Worm (Caenorhabditis elegans): ENCODE measurements around the gene R04F11.5.

Gene R04F11.5

DNA sequence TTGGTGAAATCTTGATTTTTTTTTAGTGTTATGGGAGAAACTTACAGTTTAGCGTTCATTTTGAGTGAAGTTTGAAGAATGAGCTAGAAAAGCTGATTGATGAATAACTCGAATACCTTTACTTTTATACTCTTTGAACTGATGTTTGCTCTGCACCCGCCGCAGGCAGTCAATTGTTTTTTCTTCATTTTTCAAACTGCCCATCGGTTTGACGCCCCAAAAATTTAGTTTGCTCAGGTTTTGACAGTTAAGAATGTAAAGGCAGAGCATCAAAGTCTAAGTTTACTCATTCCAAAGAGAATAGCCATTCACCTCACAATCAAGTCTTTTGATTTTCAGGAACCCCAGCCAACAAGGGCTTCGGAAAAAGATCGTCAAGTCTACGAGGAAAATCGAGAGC lies 43.8 kb upstream of the R04F11.5 start, which contains the start of gene fipr-1:
Gene fipr-1 (minus strand): TSS at position 101 of the 400 bp plus-strand sequence.
- TF ChIP-seq skn-1 (tag; optimal IDR thresholded peaks at IDR 0.05): no peak
- no peak for TF ChIP-seq sma-3 (GFP tag; optimal IDR thresholded peaks at IDR 0.05)
- no peak for TF ChIP-seq ZK546.5 (tag; optimal IDR thresholded peaks at IDR 0.05)
- TF ChIP-seq zag-1 (tag; optimal IDR thresholded peaks at IDR 0.05): no peak
- no peak for TF ChIP-seq unc-39 (tag; optimal IDR thresholded peaks at IDR 0.05)
- no peak for TF ChIP-seq lin-11 (tag; optimal IDR thresholded peaks at IDR 0.05)
- no peak for TF ChIP-seq ceh-82 (tag; optimal IDR thresholded peaks at IDR 0.05)
- TF ChIP-seq nhr-6 (tag; optimal IDR thresholded peaks at IDR 0.05): no peak
- TF ChIP-seq nhr-77 (tag; optimal IDR thresholded peaks at IDR 0.05): no peak
- no peak for TF ChIP-seq nhr-237 (tag; optimal IDR thresholded peaks at IDR 0.05)
- no peak for TF ChIP-seq aly-2 (tag; optimal IDR thresholded peaks at IDR 0.05)
- no peak for TF ChIP-seq fos-1 (tag; optimal IDR thresholded peaks at IDR 0.05)
- no peak for TF ChIP-seq egl-27 (tag; optimal IDR thresholded peaks at IDR 0.05)
- no peak for TF ChIP-seq unc-62 (GFP tag; optimal IDR thresholded peaks at IDR 0.05)

- TF ChIP-seq mab-5 (tag; optimal IDR thresholded peaks at IDR 0.05) (no peak), unc-62 (GFP tag; optimal IDR thresholded peaks at IDR 0.05) (no peak), alr-1 (tag; optimal IDR thresholded peaks at IDR 0.05) (no peak), ama-1 (optimal IDR thresholded peaks at IDR 0.05) (no peak), lin-11 (tag; optimal IDR thresholded peaks at IDR 0.05) (no peak), unc-55 (GFP tag; optimal IDR thresholded peaks at IDR 0.05) (no peak), unc-39 (tag; optimal IDR thresholded peaks at IDR 0.05) (no peak)
These were observed 40.5 kb upstream of the R04F11.5 start, which contains the start of gene F23H12.5 for ce11 chrV:12358347-12358746. F23H12.5 (plus strand) TSS chrV:12358647.

DNA sequence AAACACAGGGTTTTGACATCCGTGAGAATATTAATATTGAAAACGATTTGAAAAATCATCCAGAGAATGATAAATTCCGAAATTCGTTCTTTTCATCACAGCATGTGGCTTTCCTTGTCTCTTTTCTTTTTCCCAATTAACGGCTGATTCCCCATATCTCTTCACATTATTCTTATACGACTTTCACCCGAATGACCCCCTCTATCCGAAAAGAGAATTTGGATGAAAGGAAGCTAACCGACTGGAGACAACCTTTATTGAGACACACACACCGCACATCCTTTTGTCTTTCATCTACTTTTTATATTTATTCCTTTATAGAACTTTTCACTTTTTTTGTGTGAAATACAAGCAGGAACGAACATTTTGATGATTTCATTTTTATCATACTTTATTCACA lies 39.8 kb upstream of the R04F11.5 start:
- TF ChIP-seq nhr-237 (tag; optimal IDR thresholded peaks at IDR 0.05) (no peak), mab-5 (tag; optimal IDR thresholded peaks at IDR 0.05) (no peak), egl-27 (tag; optimal IDR thresholded peaks at IDR 0.05) (no peak), mbf-1 (tag; optimal IDR thresholded peaks at IDR 0.05) (no peak), fos-1 (tag; optimal IDR thresholded peaks at IDR 0.05) (no peak), blmp-1 (tag; optimal IDR thresholded peaks at IDR 0.05; ENCODE audit: insufficient read depth) (no peak), lin-13 (GFP tag; optimal IDR thresholded peaks at IDR 0.05) (no peak), ztf-4 (tag; optimal IDR thresholded peaks at IDR 0.05) (no peak), nhr-77 (tag; optimal IDR thresholded peaks at IDR 0.05) (no peak), C34F6.9 (tag; optimal IDR thresholded peaks at IDR 0.05) (no peak), dmd-4 (tag; optimal IDR thresholded peaks at IDR 0.05) (no peak), unc-62 (GFP tag; optimal IDR thresholded peaks at IDR 0.05) (no peak), unc-39 (tag; optimal IDR thresholded peaks at IDR 0.05) (no peak), ceh-82 (tag; optimal IDR thresholded peaks at IDR 0.05) (no peak), sem-4 (tag; optimal IDR thresholded peaks at IDR 0.05) (no peak), Y55F3AM.14 (GFP tag; optimal IDR thresholded peaks at IDR 0.05) (no peak), skn-1 (tag; optimal IDR thresholded peaks at IDR 0.05) (no peak)

DNA sequence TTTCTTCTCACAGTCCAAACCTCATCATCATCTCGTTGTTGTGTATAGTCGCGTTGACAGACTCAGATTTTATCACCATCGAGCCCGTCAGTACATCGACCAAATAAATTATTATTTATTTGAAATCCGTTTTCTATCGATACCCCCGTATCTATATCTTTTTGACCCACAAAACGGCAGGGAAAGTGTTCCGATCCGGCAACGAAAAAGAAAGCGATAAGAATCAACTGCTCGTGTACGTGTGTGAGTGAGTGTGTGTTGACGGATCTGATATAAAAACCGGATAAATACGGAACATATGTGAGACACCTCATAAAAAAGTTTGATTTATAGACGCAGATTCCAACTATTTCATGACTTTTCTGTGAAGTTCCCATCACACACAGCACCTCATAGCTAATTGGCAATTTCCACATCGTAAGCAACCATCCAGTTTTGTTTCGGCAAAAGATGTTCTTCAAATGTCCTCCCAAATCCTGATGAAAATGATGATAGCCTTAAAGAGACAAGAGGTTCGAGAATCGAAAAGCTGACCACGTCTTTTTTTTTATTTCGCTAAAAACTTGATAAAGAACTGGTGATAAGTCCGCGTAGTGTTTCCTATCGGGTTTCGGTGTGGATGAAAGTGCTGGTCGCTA lies 36.5 kb upstream of the R04F11.5 start:
- TF ChIP-seq ama-1 (optimal IDR thresholded peaks at IDR 0.05): peak; percentile 84
- no peak for TF ChIP-seq alr-1 (tag; optimal IDR thresholded peaks at IDR 0.05)
- no peak for TF ChIP-seq ztf-4 (tag; optimal IDR thresholded peaks at IDR 0.05)
- peak; percentile 11 for TF ChIP-seq blmp-1 (tag; optimal IDR thresholded peaks at IDR 0.05; ENCODE audit: insufficient read depth)
- TF ChIP-seq R02D3.7 (tag; optimal IDR thresholded peaks at IDR 0.05): no peak
- TF ChIP-seq egl-27 (tag; optimal IDR thresholded peaks at IDR 0.05): no peak
- TF ChIP-seq nhr-21 (tag; optimal IDR thresholded peaks at IDR 0.05): peak; percentile 52
- TF ChIP-seq lsy-2 (tag; optimal IDR thresholded peaks at IDR 0.05): peak in 1 of 2 experiments; percentile 43
- TF ChIP-seq sem-4 (tag; optimal IDR thresholded peaks at IDR 0.05): peak; percentile 53

DNA sequence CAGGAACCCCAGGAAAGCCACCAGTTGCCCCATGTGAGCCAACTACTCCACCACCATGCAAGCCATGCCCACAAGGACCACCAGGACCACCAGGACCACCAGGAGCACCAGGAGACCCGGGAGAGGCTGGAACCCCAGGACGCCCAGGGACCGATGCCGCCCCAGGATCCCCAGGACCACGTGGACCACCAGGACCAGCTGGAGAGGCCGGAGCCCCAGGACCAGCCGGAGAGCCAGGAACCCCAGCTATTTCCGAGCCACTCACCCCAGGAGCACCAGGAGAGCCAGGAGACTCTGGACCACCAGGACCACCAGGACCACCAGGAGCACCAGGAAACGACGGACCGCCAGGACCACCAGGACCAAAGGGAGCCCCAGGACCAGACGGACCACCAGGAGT lies 35.7 kb upstream of the R04F11.5 start:
- TF ChIP-seq nhr-6 (tag; optimal IDR thresholded peaks at IDR 0.05): no peak
- no peak for TF ChIP-seq nhr-10 (tag; optimal IDR thresholded peaks at IDR 0.05)
- TF ChIP-seq elt-3 (tag; optimal IDR thresholded peaks at IDR 0.05): no peak
- no peak for TF ChIP-seq ama-1 (optimal IDR thresholded peaks at IDR 0.05)
- no peak for TF ChIP-seq ceh-82 (tag; optimal IDR thresholded peaks at IDR 0.05)
- TF ChIP-seq gmeb-1 (tag; optimal IDR thresholded peaks at IDR 0.05): no peak
- TF ChIP-seq R02D3.7 (tag; optimal IDR thresholded peaks at IDR 0.05): no peak
- TF ChIP-seq dmd-4 (tag; optimal IDR thresholded peaks at IDR 0.05): no peak
- no peak for TF ChIP-seq zag-1 (tag; optimal IDR thresholded peaks at IDR 0.05)
- TF ChIP-seq ztf-4 (tag; optimal IDR thresholded peaks at IDR 0.05): no peak
- TF ChIP-seq nhr-129 (tag; optimal IDR thresholded peaks at IDR 0.05): no peak
- no peak for TF ChIP-seq unc-39 (tag; optimal IDR thresholded peaks at IDR 0.05)
- no peak for TF ChIP-seq crh-2 (tag; optimal IDR thresholded peaks at IDR 0.05)
- TF ChIP-seq Y55F3AM.14 (GFP tag; optimal IDR thresholded peaks at IDR 0.05): no peak
- no peak for TF ChIP-seq ceh-16 (tag; optimal IDR thresholded peaks at IDR 0.05)
- no peak for TF ChIP-seq aly-2 (tag; optimal IDR thresholded peaks at IDR 0.05)
- TF ChIP-seq mdl-1 (tag; optimal IDR thresholded peaks at IDR 0.05): no peak
- TF ChIP-seq nhr-23 (tag; optimal IDR thresholded peaks at IDR 0.05): no peak
- TF ChIP-seq nhr-21 (tag; optimal IDR thresholded peaks at IDR 0.05): no peak
- TF ChIP-seq ztf-1 (GFP tag; conservative IDR thresholded peaks at IDR 0.05): no peak

Data from whole organism, L2 larva.